Worm (Caenorhabditis elegans) whole organism, late embryonic: ENCODE measurements around the gene str-129.

Source experiments
- C08G9.2 ChIP-seq: sonication (generic microtip); optimal IDR thresholded peaks from 2 replicates; lab custom pipeline; 2016; ENCODE audit warnings: mild to moderate bottlenecking, missing genetic modification characterization, moderate library complexity, missing compliant biosample characterization
- C38D4.7 ChIP-seq: fragments of 200-800 bp; sonication (Bioruptor generic); optimal IDR thresholded peaks from 2 replicates; lab custom pipeline; 2018; ENCODE audit warnings: mild to moderate bottlenecking, missing genetic modification characterization, moderate library complexity, missing compliant biosample characterization
- K09A11.1 ChIP-seq: sonication (generic microtip); optimal IDR thresholded peaks from 2 replicates; lab custom pipeline; 2017; ENCODE audit warnings: antibody characterized with exemption, mild to moderate bottlenecking, missing genetic modification characterization, missing compliant biosample characterization; ENCODE audit not compliant: insufficient read depth
- T23F11.4 ChIP-seq: fragments of 200-800 bp; sonication (Bioruptor generic); optimal IDR thresholded peaks from 2 replicates; lab custom pipeline; 2018; ENCODE audit warnings: mild to moderate bottlenecking, missing genetic modification characterization, missing compliant biosample characterization
- Y22D7AL.16 ChIP-seq: sonication (generic microtip); optimal IDR thresholded peaks from 2 replicates; lab custom pipeline; 2016; ENCODE audit warnings: missing genetic modification characterization, missing compliant biosample characterization
- ama-1 ChIP-seq: fragments of 150-350 bp; optimal IDR thresholded peaks from 2 replicates; lab custom pipeline; 2014
- ceh-14 ChIP-seq: sonication (generic microtip); optimal IDR thresholded peaks from 2 replicates; lab custom pipeline; 2016; ENCODE audit warnings: missing genotype, missing genetic modification characterization, missing compliant biosample characterization
- ceh-19 ChIP-seq: fragments of 200-800 bp; sonication (Bioruptor generic); optimal IDR thresholded peaks from 2 replicates; lab custom pipeline; 2018; ENCODE audit warnings: mild to moderate bottlenecking, missing genetic modification characterization, missing compliant biosample characterization
- ceh-22 ChIP-seq: sonication (generic microtip); optimal IDR thresholded peaks from 2 replicates; lab custom pipeline; 2017; ENCODE audit warnings: missing biosample characterization, missing genetic modification characterization
- ceh-24 ChIP-seq: sonication (generic microtip); optimal IDR thresholded peaks from 2 replicates; lab custom pipeline; 2016; ENCODE audit warnings: mild to moderate bottlenecking, missing genetic modification characterization, missing compliant biosample characterization
- ceh-30 ChIP-seq: fragments of 150-350 bp; optimal IDR thresholded peaks from 2 replicates; lab custom pipeline; 2014; ENCODE audit warnings: missing biosample characterization, missing genetic modification characterization
- ceh-31 ChIP-seq: sonication (generic microtip); optimal IDR thresholded peaks from 2 replicates; lab custom pipeline; 2016; ENCODE audit warnings: missing genetic modification characterization, missing compliant biosample characterization
- ceh-34 ChIP-seq: sonication (generic microtip); optimal IDR thresholded peaks from 2 replicates; lab custom pipeline; 2016; ENCODE audit warnings: mild to moderate bottlenecking, missing genetic modification characterization, missing compliant biosample characterization
- ceh-45 ChIP-seq: fragments of 200-800 bp; sonication (Bioruptor generic); IDR thresholded peaks from 2 replicates; pipeline ENCODE4 v1.3.6; 2022; ENCODE audit warnings: missing genetic modification reagents, missing genetic modification characterization, missing compliant biosample characterization
- ceh-48 ChIP-seq: sonication (generic microtip); optimal IDR thresholded peaks from 2 replicates; lab custom pipeline; 2016; ENCODE audit warnings: missing genetic modification characterization, inconsistent platforms, missing compliant biosample characterization
- ceh-6 ChIP-seq: fragments of 200-800 bp; sonication (Bioruptor generic); optimal IDR thresholded peaks from 2 replicates; lab custom pipeline; 2018; ENCODE audit warnings: mild to moderate bottlenecking, missing genetic modification characterization, missing compliant biosample characterization
- ceh-9 ChIP-seq: sonication (generic microtip); optimal IDR thresholded peaks from 2 replicates; lab custom pipeline; 2016; ENCODE audit warnings: mild to moderate bottlenecking, missing genetic modification characterization, inconsistent platforms, missing compliant biosample characterization
- che-1 ChIP-seq: sonication (generic microtip); optimal IDR thresholded peaks from 2 replicates; lab custom pipeline; 2016; ENCODE audit warnings: mild to moderate bottlenecking, missing genetic modification characterization, missing compliant biosample characterization
- dve-1 ChIP-seq: sonication (generic microtip); optimal IDR thresholded peaks from 2 replicates; lab custom pipeline; 2017; ENCODE audit warnings: antibody characterized with exemption, mild to moderate bottlenecking, missing genetic modification characterization, missing compliant biosample characterization
- ets-4 ChIP-seq: sonication (generic microtip); optimal IDR thresholded peaks from 2 replicates; lab custom pipeline; 2016; ENCODE audit warnings: missing genetic modification characterization, missing compliant biosample characterization
- eyg-1 ChIP-seq: sonication (generic microtip); optimal IDR thresholded peaks from 2 replicates; lab custom pipeline; 2016; ENCODE audit warnings: missing genotype, missing genetic modification characterization, missing compliant biosample characterization
- fax-1 ChIP-seq: sonication (generic microtip); optimal IDR thresholded peaks from 2 replicates; lab custom pipeline; 2016; ENCODE audit warnings: missing genotype, missing genetic modification characterization, missing compliant biosample characterization
- fkh-10 ChIP-seq: fragments of 150-350 bp; optimal IDR thresholded peaks from 2 replicates; lab custom pipeline; 2014; ENCODE audit warnings: missing biosample characterization, missing genetic modification reagents, missing genetic modification characterization
- hlh-30 ChIP-seq: sonication (generic microtip); optimal IDR thresholded peaks from 2 replicates; lab custom pipeline; 2017; ENCODE audit warnings: antibody characterized with exemption, missing genetic modification characterization, missing compliant biosample characterization; ENCODE audit not compliant: insufficient read depth
- hlh-6 ChIP-seq: sonication (generic microtip); optimal IDR thresholded peaks from 2 replicates; lab custom pipeline; 2016; ENCODE audit warnings: missing genotype, missing genetic modification characterization, missing compliant biosample characterization
- hlh-8 ChIP-seq: sonication (generic microtip); optimal IDR thresholded peaks from 2 replicates; lab custom pipeline; 2016; ENCODE audit warnings: missing genotype, missing genetic modification characterization, missing compliant biosample characterization
- lin-11 ChIP-seq: fragments of 200-800 bp; sonication (Bioruptor generic); optimal IDR thresholded peaks from 2 replicates; lab custom pipeline; 2018; ENCODE audit warnings: mild to moderate bottlenecking, missing genetic modification characterization, missing compliant biosample characterization
- madf-2 ChIP-seq: sonication (generic microtip); optimal IDR thresholded peaks from 2 replicates; lab custom pipeline; 2017; ENCODE audit warnings: missing genetic modification characterization, missing compliant biosample characterization
- mec-3 ChIP-seq: sonication (generic microtip); optimal IDR thresholded peaks from 2 replicates; lab custom pipeline; 2016; ENCODE audit warnings: borderline replicate concordance, missing genetic modification characterization, missing compliant biosample characterization
- nfya-1 ChIP-seq: sonication (generic microtip); optimal IDR thresholded peaks from 2 replicates; lab custom pipeline; 2017; ENCODE audit warnings: missing genetic modification characterization, mild to moderate bottlenecking, missing compliant biosample characterization, antibody characterized with exemption, moderate library complexity
- nhr-232 ChIP-seq: sonication (generic microtip); optimal IDR thresholded peaks from 2 replicates; lab custom pipeline; 2016; ENCODE audit warnings: missing genetic modification characterization, missing compliant biosample characterization
- odd-2 ChIP-seq: sonication (generic microtip); optimal IDR thresholded peaks from 2 replicates; lab custom pipeline; 2017; ENCODE audit warnings: antibody characterized with exemption, mild to moderate bottlenecking, missing genetic modification characterization, missing compliant biosample characterization
- pag-3 ChIP-seq: sonication (generic microtip); optimal IDR thresholded peaks from 2 replicates; lab custom pipeline; 2016; ENCODE audit warnings: missing compliant biosample characterization, missing genetic modification characterization, borderline replicate concordance
- pha-2 ChIP-seq: sonication (generic microtip); optimal IDR thresholded peaks from 2 replicates; lab custom pipeline; 2017; ENCODE audit warnings: mild to moderate bottlenecking, missing genetic modification characterization, missing compliant biosample characterization
- pqm-1 ChIP-seq: sonication (generic microtip); optimal IDR thresholded peaks from 2 replicates; lab custom pipeline; 2016; ENCODE audit warnings: missing genetic modification characterization, missing compliant biosample characterization
- pros-1 ChIP-seq: fragments of 150-350 bp; optimal IDR thresholded peaks from 2 replicates; lab custom pipeline; 2014; ENCODE audit warnings: missing biosample characterization, missing genetic modification reagents, missing genetic modification characterization
- rnt-1 ChIP-seq: sonication (generic microtip); optimal IDR thresholded peaks from 2 replicates; lab custom pipeline; 2016; ENCODE audit warnings: missing genetic modification characterization, missing compliant biosample characterization
- tbx-2 ChIP-seq: sonication (generic microtip); optimal IDR thresholded peaks from 2 replicates; lab custom pipeline; 2016; ENCODE audit warnings: missing genetic modification characterization, missing compliant biosample characterization
- ttx-3 ChIP-seq: sonication (generic microtip); optimal IDR thresholded peaks from 2 replicates; lab custom pipeline; 2016; ENCODE audit warnings: missing genetic modification reagents, missing genetic modification characterization, missing compliant biosample characterization
- unc-3 ChIP-seq, 2 experiments: fragments of 200-800 bp in 1 of 2; sonication (Bioruptor generic) in 1 of 2; sonication (generic microtip) in 1 of 2; conservative IDR thresholded peaks in 1 of 2; optimal IDR thresholded peaks in 1 of 2; 2 replicates each; pipeline versions ENCODE4 v1.3.6 to Lab custom; 2016 to 2022; ENCODE audit warnings: missing compliant biosample characterization in 2 of 2, missing genetic modification characterization in 2 of 2, missing genetic modification reagents in 1 of 2
- unc-55 ChIP-seq: sonication (generic microtip); optimal IDR thresholded peaks from 2 replicates; lab custom pipeline; 2017; ENCODE audit warnings: missing biosample characterization, missing genetic modification reagents, missing genetic modification characterization
- ztf-16 ChIP-seq: sonication (generic microtip); optimal IDR thresholded peaks from 2 replicates; lab custom pipeline; 2017; ENCODE audit warnings: missing genetic modification characterization, missing compliant biosample characterization

Gene str-129

ce11 chrV:8092385-8092784, at the start of gene str-129:
str-129 (minus strand) TSS chrV:8092485.
- TF ChIP-seq ceh-45 (GFP tag; lab: Robert Waterston, UW) (no peak), ceh-48 (no peak), rnt-1 (tag; lab: Kevin White, UChicago) (no peak), madf-2 (tag; lab: Kevin White, UChicago) (no peak), Y22D7AL.16 (tag; lab: Kevin White, UChicago) (no peak), hlh-30 (tag; lab: Kevin White, UChicago) (no peak), hlh-8 (no peak), fax-1 (tag; lab: Kevin White, UChicago) (no peak)

DNA sequence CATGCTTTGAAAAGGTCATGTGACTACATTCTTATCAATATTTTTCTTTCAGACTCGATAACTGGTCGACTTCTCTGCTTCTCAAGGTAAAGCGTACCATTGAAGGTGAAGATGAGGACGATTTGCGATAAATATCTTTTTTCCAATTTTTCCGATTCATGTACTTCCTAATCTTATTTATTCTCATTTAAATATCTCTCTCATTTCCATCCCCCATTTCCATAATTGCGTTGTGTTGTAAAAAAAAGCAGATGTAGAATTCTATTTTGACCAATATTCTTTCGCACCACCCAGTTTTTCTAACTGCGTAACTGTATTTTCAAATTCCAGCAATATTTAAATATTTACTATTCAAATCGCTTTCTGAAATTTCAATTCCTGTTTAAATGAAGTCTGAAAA, 40.6 kb upstream of the str-129 start, which contains the start of gene D1014.4:
D1014.4 (plus strand) TSS at position 301 of the 400 bp plus-strand sequence.
- no peak for TF ChIP-seq K09A11.1 (tag; lab: Kevin White, UChicago)
- no peak for TF ChIP-seq ztf-16 (tag; lab: Kevin White, UChicago)
- TF ChIP-seq fkh-10 (GFP tag; lab: Kevin White, UChicago), result no peak

DNA sequence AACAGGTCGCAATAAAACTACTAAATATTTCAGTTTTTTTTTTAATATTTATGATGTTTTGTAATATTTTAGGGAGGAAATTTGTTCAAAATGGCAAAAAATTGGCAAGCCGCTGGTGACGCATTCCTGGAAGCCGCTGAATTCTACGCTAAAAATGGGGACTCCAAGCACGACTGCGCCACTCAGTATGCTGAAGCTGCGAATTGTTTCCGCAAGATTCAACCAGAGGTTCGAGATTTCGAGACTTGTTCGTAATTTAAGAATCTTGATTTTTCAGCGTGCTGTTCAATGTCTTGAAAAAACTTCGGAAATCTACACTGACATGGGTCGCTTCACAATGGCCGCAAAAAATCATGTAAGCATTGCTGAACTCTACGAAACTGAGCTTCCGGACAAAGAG, 39.3 kb upstream of the str-129 start:
- no peak for TF ChIP-seq fax-1 (tag; lab: Kevin White, UChicago)

DNA sequence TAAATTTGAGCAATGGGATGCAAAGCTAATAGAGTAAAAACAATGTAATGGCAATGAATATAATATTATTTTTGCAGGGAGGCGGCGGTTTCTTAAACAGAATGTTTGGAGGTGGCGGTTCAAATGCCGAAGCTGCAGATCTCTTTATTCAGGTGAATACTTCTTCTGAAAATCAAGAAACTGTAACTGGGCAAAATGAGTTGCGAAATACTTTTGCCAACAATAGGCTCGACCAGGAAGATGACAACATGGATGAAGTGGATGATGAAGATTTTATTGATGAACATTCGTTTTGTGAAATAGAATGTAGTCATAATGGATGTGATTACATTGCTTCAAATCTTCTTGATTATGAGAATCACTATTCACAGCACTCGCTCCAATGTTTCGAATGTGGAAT, 38.5 kb upstream of the str-129 start:
- TF ChIP-seq ceh-22, result no peak
- TF ChIP-seq ztf-16 (tag; lab: Kevin White, UChicago), result no peak
- no peak for TF ChIP-seq ama-1 (lab: Kevin White, UChicago)
- no peak for TF ChIP-seq fkh-10 (GFP tag; lab: Kevin White, UChicago)
- no peak for TF ChIP-seq odd-2 (tag; lab: Kevin White, UChicago)
- TF ChIP-seq mec-3 (tag; lab: Kevin White, UChicago), result no peak
- TF ChIP-seq pros-1 (tag; lab: Kevin White, UChicago), result no peak
- TF ChIP-seq ets-4, result no peak
- TF ChIP-seq pqm-1, result no peak
- TF ChIP-seq ceh-14 (tag; lab: Kevin White, UChicago), result no peak
- no peak for TF ChIP-seq madf-2 (tag; lab: Kevin White, UChicago)
- no peak for TF ChIP-seq pha-2 (tag; lab: Kevin White, UChicago)
- no peak for TF ChIP-seq eyg-1 (tag; lab: Kevin White, UChicago)
- no peak for TF ChIP-seq C08G9.2
- no peak for TF ChIP-seq nhr-232 (tag; lab: Kevin White, UChicago)
- TF ChIP-seq che-1 (tag; lab: Kevin White, UChicago), result no peak
- TF ChIP-seq fax-1 (tag; lab: Kevin White, UChicago), result no peak
- TF ChIP-seq Y22D7AL.16 (tag; lab: Kevin White, UChicago), result no peak

DNA sequence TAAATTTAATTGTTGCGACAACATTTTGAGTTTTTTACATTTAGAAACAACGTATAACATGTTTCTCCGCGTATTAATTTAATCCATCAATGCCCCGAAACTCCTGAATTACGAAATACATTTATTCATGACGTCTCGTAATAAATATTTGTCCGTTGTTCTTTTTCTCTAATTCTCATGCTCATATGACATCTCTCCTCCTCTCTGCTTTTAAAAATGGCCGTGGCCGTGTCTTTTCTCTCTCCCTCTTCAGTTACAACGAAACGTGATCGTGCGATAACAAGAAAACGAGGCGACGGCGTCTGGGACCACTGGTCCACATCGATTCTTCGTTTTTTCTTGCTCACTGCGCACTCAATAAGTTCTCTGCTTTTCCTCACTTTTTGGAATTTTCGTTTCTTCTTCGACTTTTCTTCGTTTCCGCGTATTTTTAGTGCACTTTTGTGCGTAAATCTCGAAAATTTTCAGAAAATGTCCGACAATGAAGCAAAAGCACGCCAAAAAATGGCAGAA, 37.9 kb upstream of the str-129 start, which contains the start of gene snap-1:
snap-1 (plus strand) TSS at position 463 of the 513 bp plus-strand sequence.
- TF ChIP-seq ceh-6 (GFP tag; lab: Kevin White, UChicago), result no peak
- TF ChIP-seq tbx-2, result peak; percentile 4
- no peak for TF ChIP-seq ceh-14 (tag; lab: Kevin White, UChicago)
- no peak for TF ChIP-seq dve-1
- no peak for TF ChIP-seq ztf-16 (tag; lab: Kevin White, UChicago)
- TF ChIP-seq nfya-1 (tag; lab: Kevin White, UChicago), result peak; percentile 26
- no peak for TF ChIP-seq ama-1 (lab: Kevin White, UChicago)
- no peak for TF ChIP-seq T23F11.4 (GFP tag; lab: Kevin White, UChicago)
- no peak for TF ChIP-seq unc-3 (GFP tag; conservative IDR thresholded peaks at IDR 0.05; lab: Robert Waterston, UW)
- TF ChIP-seq unc-3 (tag; optimal IDR thresholded peaks at IDR 0.05; lab: Kevin White, UChicago), result no peak
- TF ChIP-seq lin-11 (tag; lab: Kevin White, UChicago), result no peak
- TF ChIP-seq mec-3 (tag; lab: Kevin White, UChicago), result no peak
- no peak for TF ChIP-seq ttx-3 (tag; lab: Kevin White, UChicago)
- TF ChIP-seq pha-2 (tag; lab: Kevin White, UChicago), result no peak
- TF ChIP-seq fax-1 (tag; lab: Kevin White, UChicago), result no peak
- no peak for TF ChIP-seq ets-4
- no peak for TF ChIP-seq C38D4.7 (GFP tag; lab: Kevin White, UChicago)
- TF ChIP-seq ceh-19 (GFP tag; lab: Kevin White, UChicago), result no peak
- TF ChIP-seq C08G9.2, result no peak
- TF ChIP-seq hlh-6 (tag; lab: Kevin White, UChicago), result no peak
- TF ChIP-seq ceh-30 (tag; lab: Kevin White, UChicago), result no peak
- no peak for TF ChIP-seq madf-2 (tag; lab: Kevin White, UChicago)
- TF ChIP-seq unc-55 (GFP tag; lab: Kevin White, UChicago), result peak; percentile 72
- no peak for TF ChIP-seq ceh-9 (tag; lab: Kevin White, UChicago)
- TF ChIP-seq pag-3, result no peak
- TF ChIP-seq ceh-34 (tag; lab: Kevin White, UChicago), result peak; percentile 21
- no peak for TF ChIP-seq ceh-24 (tag; lab: Kevin White, UChicago)
- peak; percentile 41 for TF ChIP-seq ceh-31 (tag; lab: Kevin White, UChicago)
